Fruit fly (Drosophila melanogaster) whole organism, embryonic: ENCODE data around the gene UbcE2M.

Source experiments
- Atf3 ChIP-seq: fragments of 200-800 bp; sonication (Bioruptor generic); optimal IDR thresholded peaks from 3 replicates; lab custom pipeline; 2016; ENCODE audit warnings: missing biosample characterization, missing genetic modification characterization
- B-H2 ChIP-seq: fragments of 200-800 bp; sonication (Bioruptor generic); optimal IDR thresholded peaks from 2 replicates; lab custom pipeline; 2018; ENCODE audit warnings: missing biosample characterization, mild to moderate bottlenecking, missing genetic modification characterization
- Bgb ChIP-seq: fragments of 200-800 bp; sonication (Bioruptor generic); IDR thresholded peaks from 2 replicates; pipeline ENCODE4 v1.3.6; 2022; ENCODE audit warnings: missing biosample characterization, missing genetic modification characterization; ENCODE audit not compliant: partially characterized antibody
- Bteb2 ChIP-seq: fragments of 200-800 bp; sonication (Bioruptor generic); optimal IDR thresholded peaks from 2 replicates; lab custom pipeline; 2016; ENCODE audit warnings: missing biosample characterization, missing genetic modification characterization
- CG10462 ChIP-seq: fragments of 200-800 bp; sonication (Bioruptor generic); optimal IDR thresholded peaks from 2 replicates; lab custom pipeline; 2016; ENCODE audit warnings: missing biosample characterization, missing genetic modification characterization
- CG10979 ChIP-seq: fragments of 200-800 bp; sonication (Bioruptor generic); optimal IDR thresholded peaks from 2 replicates; lab custom pipeline; 2018; ENCODE audit warnings: missing biosample characterization, mild to moderate bottlenecking, missing genetic modification characterization, moderate library complexity
- CG13296 ChIP-seq: fragments of 200-800 bp; sonication (Bioruptor generic); optimal IDR thresholded peaks from 3 replicates; lab custom pipeline; 2018; ENCODE audit warnings: missing biosample characterization, mild to moderate bottlenecking, missing genetic modification characterization
- CG1832 ChIP-seq: fragments of 200-800 bp; sonication (Bioruptor generic); optimal IDR thresholded peaks from 2 replicates; lab custom pipeline; 2017; ENCODE audit warnings: missing biosample characterization, mild to moderate bottlenecking, missing genetic modification characterization, inconsistent platforms
- CG18476 ChIP-seq: fragments of 200-800 bp; sonication (Bioruptor generic); optimal IDR thresholded peaks from 2 replicates; lab custom pipeline; 2016; ENCODE audit warnings: missing biosample characterization, mild to moderate bottlenecking, missing genetic modification characterization
- CG31388 ChIP-seq: fragments of 200-800 bp; sonication (Bioruptor generic); optimal IDR thresholded peaks from 2 replicates; lab custom pipeline; 2016; ENCODE audit warnings: missing biosample characterization, missing genetic modification characterization
- CG4282 ChIP-seq: fragments of 200-800 bp; sonication (Bioruptor generic); optimal IDR thresholded peaks from 2 replicates; lab custom pipeline; 2016; ENCODE audit warnings: missing biosample characterization, missing genetic modification characterization
- CG43689 ChIP-seq: fragments of 200-800 bp; sonication (Bioruptor generic); IDR thresholded peaks from 2 replicates; pipeline ENCODE4 v1.3.6; 2022; ENCODE audit warnings: missing biosample characterization, missing genetic modification characterization
- CG6813 ChIP-seq: fragments of 200-800 bp; sonication (Bioruptor generic); optimal IDR thresholded peaks from 2 replicates; lab custom pipeline; 2017; ENCODE audit warnings: missing biosample characterization, missing genetic modification characterization, mild to moderate bottlenecking, moderate library complexity, missing genetic modification reagents
- CG7928 ChIP-seq: fragments of 200-800 bp; sonication (Bioruptor generic); optimal IDR thresholded peaks from 2 replicates; lab custom pipeline; 2017; ENCODE audit warnings: missing biosample characterization, mild to moderate bottlenecking, missing genetic modification characterization
- CG7987 ChIP-seq: fragments of 200-800 bp; sonication (Bioruptor generic); optimal IDR thresholded peaks from 2 replicates; lab custom pipeline; 2018; ENCODE audit warnings: missing biosample characterization, mild to moderate bottlenecking, missing genetic modification characterization, moderate library complexity
- CG8281 ChIP-seq: fragments of 200-800 bp; sonication (Bioruptor generic); optimal IDR thresholded peaks from 2 replicates; lab custom pipeline; 2018; ENCODE audit warnings: missing biosample characterization, mild to moderate bottlenecking, missing genetic modification characterization, moderate library complexity
- CG9215 ChIP-seq: fragments of 200-800 bp; sonication (Bioruptor generic); IDR thresholded peaks from 2 replicates; pipeline ENCODE4 v1.3.6; 2022; ENCODE audit warnings: missing biosample characterization, missing genetic modification characterization
- CG9817 ChIP-seq: fragments of 200-800 bp; sonication (Bioruptor generic); optimal IDR thresholded peaks from 2 replicates; lab custom pipeline; 2018; ENCODE audit warnings: missing biosample characterization, mild to moderate bottlenecking, missing genetic modification characterization, moderate library complexity
- Chrac-16 ChIP-seq: fragments of 200-800 bp; sonication (Bioruptor generic); optimal IDR thresholded peaks from 3 replicates; lab custom pipeline; 2016; ENCODE audit warnings: missing biosample characterization, missing genetic modification characterization
- D19A ChIP-seq: fragments of 200-800 bp; optimal IDR thresholded peaks from 3 replicates; lab custom pipeline; 2019; ENCODE audit warnings: missing biosample characterization, mild to moderate bottlenecking, missing genetic modification characterization, moderate library complexity
- Dad ChIP-seq: fragments of 200-800 bp; sonication (Bioruptor generic); optimal IDR thresholded peaks from 3 replicates; lab custom pipeline; 2016; ENCODE audit warnings: missing biosample characterization, missing genetic modification characterization
- Doc2 ChIP-seq: fragments of 200-800 bp; sonication (Bioruptor generic); IDR thresholded peaks from 2 replicates; pipeline ENCODE4 v1.3.6; 2022; ENCODE audit warnings: missing biosample characterization, missing genetic modification characterization
- E2f1 ChIP-seq: fragments of 200-800 bp; sonication (Bioruptor generic); IDR thresholded peaks from 2 replicates; pipeline ENCODE4 v1.3.6; 2022; ENCODE audit warnings: missing biosample characterization, missing genetic modification characterization
- Ets65A ChIP-seq: fragments of 200-800 bp; sonication (Bioruptor generic); peaks from one replicate; lab custom pipeline; 2016; ENCODE audit warnings: missing biosample characterization, missing genetic modification characterization
- Gug ChIP-seq: fragments of 200-800 bp; sonication (Bioruptor generic); IDR thresholded peaks from 4 replicates; pipeline ENCODE4 v1.3.6; 2022; ENCODE audit warnings: missing biosample characterization, missing genetic modification characterization
- H15 ChIP-seq: fragments of 200-800 bp; sonication (Bioruptor generic); IDR thresholded peaks from 3 replicates; pipeline ENCODE4 v1.3.6; 2022; ENCODE audit warnings: missing biosample characterization, missing genetic modification characterization
- Lhr ChIP-seq: fragments of 200-800 bp; sonication (Bioruptor generic); optimal IDR thresholded peaks from 3 replicates; lab custom pipeline; 2017; ENCODE audit warnings: mild to moderate bottlenecking, missing biosample characterization, missing genetic modification reagents, missing genetic modification characterization
- Mes4 ChIP-seq: fragments of 200-800 bp; sonication (Bioruptor generic); optimal IDR thresholded peaks from 2 replicates; lab custom pipeline; 2016; ENCODE audit warnings: missing biosample characterization, missing genetic modification characterization
- NC2β ChIP-seq: fragments of 200-800 bp; sonication (Bioruptor generic); optimal IDR thresholded peaks from 2 replicates; lab custom pipeline; 2016; ENCODE audit warnings: missing biosample characterization, missing genetic modification characterization
- Neu2 ChIP-seq: fragments of 200-800 bp; sonication (Bioruptor generic); optimal IDR thresholded peaks from 3 replicates; lab custom pipeline; 2016; ENCODE audit warnings: missing biosample characterization, missing genetic modification characterization, borderline replicate concordance
- PHDP ChIP-seq: fragments of 200-800 bp; sonication (Bioruptor generic); optimal IDR thresholded peaks from 3 replicates; lab custom pipeline; 2018; ENCODE audit warnings: missing biosample characterization, mild to moderate bottlenecking, missing genetic modification characterization, moderate library complexity
- Tbp ChIP-seq: fragments of >200 bp; optimal IDR thresholded peaks from 2 replicates; lab custom pipeline; 2018; ENCODE audit warnings: missing biosample characterization, missing genetic modification characterization
- Trl ChIP-seq, 3 experiments: fragments of >200 bp in 2 of 3; fragments of 200-800 bp in 1 of 3; sonication (Bioruptor generic) in 1 of 3; optimal IDR thresholded peaks; 2 replicates in 1 of 3; 3 replicates in 2 of 3; lab custom pipeline; 2016 to 2017; ENCODE audit warnings: missing biosample characterization in 1 of 3, missing genetic modification characterization in 1 of 3
- chm ChIP-seq: fragments of 200-800 bp; sonication (Bioruptor generic); IDR thresholded peaks from 2 replicates; pipeline ENCODE4 v1.3.6; 2022; ENCODE audit warnings: missing biosample characterization, missing genetic modification characterization
- crp ChIP-seq, 2 experiments: fragments of 200-800 bp; sonication (Bioruptor generic); optimal IDR thresholded peaks; 2 replicates in 1 of 2; 3 replicates in 1 of 2; lab custom pipeline; 2017; ENCODE audit warnings: missing biosample characterization in 2 of 2, missing genetic modification characterization in 2 of 2, mild to moderate bottlenecking in 1 of 2, moderate library complexity in 1 of 2
- kni ChIP-seq: fragments of 200-800 bp; sonication (Bioruptor generic); optimal IDR thresholded peaks from 3 replicates; lab custom pipeline; 2017; ENCODE audit warnings: mild to moderate bottlenecking, missing biosample characterization, missing genetic modification reagents, missing genetic modification characterization
- lbe ChIP-seq: fragments of 200-800 bp; sonication (Bioruptor generic); optimal IDR thresholded peaks from 2 replicates; lab custom pipeline; 2016; ENCODE audit warnings: missing biosample characterization, mild to moderate bottlenecking, missing genetic modification characterization
- lilli ChIP-seq: fragments of 200-800 bp; sonication (Bioruptor generic); optimal IDR thresholded peaks from 3 replicates; lab custom pipeline; 2016; ENCODE audit warnings: missing biosample characterization, missing genetic modification characterization
- nerfin-1 ChIP-seq: fragments of 200-800 bp; sonication (Bioruptor generic); optimal IDR thresholded peaks from 3 replicates; lab custom pipeline; 2019; ENCODE audit warnings: missing biosample characterization, mild to moderate bottlenecking, missing genetic modification characterization, moderate library complexity
- onecut ChIP-seq: fragments of 200-800 bp; sonication (Bioruptor generic); IDR thresholded peaks from 2 replicates; pipeline ENCODE4 v1.3.6; 2022; ENCODE audit warnings: missing biosample characterization, missing genetic modification characterization
- otp ChIP-seq: fragments of 200-800 bp; sonication (Bioruptor generic); IDR thresholded peaks from 3 replicates; pipeline ENCODE4, ENCODE4 v1.3.6; 2022; ENCODE audit warnings: missing biosample characterization, missing genetic modification characterization
- prd ChIP-seq, 3 experiments: fragments of >200 bp in 2 of 3; fragments of 200-800 bp in 1 of 3; sonication (Bioruptor generic) in 1 of 3; optimal IDR thresholded peaks in 2 of 3; IDR thresholded peaks in 1 of 3; 2 replicates in 2 of 3; 3 replicates in 1 of 3; pipeline versions ENCODE4 v1.3.6 to Lab custom; 2017 to 2022; ENCODE audit warnings: missing biosample characterization in 1 of 3, missing genetic modification characterization in 1 of 3
- psq ChIP-seq: fragments of 200-800 bp; sonication (Bioruptor generic); optimal IDR thresholded peaks from 2 replicates; lab custom pipeline; 2017; ENCODE audit warnings: missing biosample characterization, missing genetic modification characterization
- run ChIP-seq: fragments of 200-800 bp; sonication (Bioruptor generic); optimal IDR thresholded peaks from 3 replicates; lab custom pipeline; 2018; ENCODE audit warnings: missing biosample characterization, mild to moderate bottlenecking, missing genetic modification characterization
- slp2 ChIP-seq: fragments of 200-800 bp; sonication (Bioruptor generic); optimal IDR thresholded peaks from 2 replicates; lab custom pipeline; 2016; ENCODE audit warnings: missing biosample characterization, missing genetic modification characterization
- ssp ChIP-seq: fragments of 200-800 bp; sonication (Bioruptor generic); IDR thresholded peaks from 2 replicates; pipeline ENCODE4 v1.3.6; 2022; ENCODE audit warnings: missing biosample characterization, missing genetic modification characterization
- tap ChIP-seq: fragments of 200-800 bp; optimal IDR thresholded peaks from 3 replicates; lab custom pipeline; 2019; ENCODE audit warnings: missing biosample characterization, mild to moderate bottlenecking, missing genetic modification characterization, moderate library complexity
- tgo ChIP-seq: fragments of 200-800 bp; sonication (Bioruptor generic); IDR thresholded peaks from 3 replicates; pipeline ENCODE4 v1.3.6; 2022; ENCODE audit warnings: missing biosample characterization, missing genetic modification characterization
- toy ChIP-seq: fragments of 200-800 bp; sonication (Bioruptor generic); IDR thresholded peaks from 2 replicates; pipeline ENCODE4 v1.3.6; 2022; ENCODE audit warnings: missing biosample characterization, missing genetic modification characterization
- wdn ChIP-seq: fragments of 200-800 bp; sonication (Bioruptor generic); IDR thresholded peaks from 2 replicates; pipeline ENCODE4 v1.3.6; 2022; ENCODE audit warnings: missing biosample characterization, missing genetic modification characterization

Gene UbcE2M

DNA sequence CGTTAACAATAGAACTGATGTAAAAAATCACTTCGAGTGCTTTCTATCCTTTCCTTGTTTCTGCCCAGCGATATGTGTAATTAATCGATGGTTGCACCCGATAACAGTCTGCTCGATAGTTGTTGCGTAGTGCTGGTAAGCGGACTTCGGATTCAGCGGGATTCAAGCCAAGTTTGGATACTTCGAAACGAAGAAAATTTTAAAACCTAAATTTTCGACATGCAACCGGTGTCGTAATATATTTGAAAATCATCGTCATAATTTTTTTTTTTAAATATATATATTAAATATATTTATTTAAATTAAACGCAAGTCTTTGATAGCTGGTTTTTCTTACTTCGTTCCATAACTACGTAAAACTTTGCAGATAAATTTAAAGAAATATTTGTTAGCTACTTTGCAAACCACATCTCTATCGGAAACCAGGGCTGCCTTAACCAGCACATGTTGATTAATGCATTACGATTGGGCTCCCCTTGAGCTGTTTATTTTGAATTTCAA lies at the start of gene UbcE2M, which contains the start of gene Dhps (continued):
- TF ChIP-seq Chrac-16 (GFP tag; lab: Kevin White, UChicago) (peak; percentile 67), Atf3 (GFP tag; lab: Kevin White, UChicago) (peak; percentile 26), kni (GFP tag; lab: Kevin White, UChicago) (no peak), CG10979 (tag; lab: Kevin White, UChicago) (peak; percentile 60), PHDP (tag; lab: Kevin White, UChicago) (peak; percentile 70), onecut (GFP tag; lab: Robert Waterston, UW) (peak; percentile 19; the same call in 1 of the 2 replicates), psq (GFP tag; lab: Kevin White, UChicago) (peak; percentile 54), Tbp (GFP tag; lab: Kevin White, UChicago) (no peak), D19A (no peak), Dad (GFP tag; lab: Kevin White, UChicago) (no peak), CG1832 (GFP tag; lab: Kevin White, UChicago) (no peak), Ets65A (GFP tag; lab: Kevin White, UChicago) (peak; percentile 94), nerfin-1 (tag; lab: Kevin White, UChicago) (no peak), CG8281 (tag; lab: Kevin White, UChicago) (peak; percentile 23), CG43689 (GFP tag; lab: Robert Waterston, UW) (no peak), crp (GFP tag; optimal IDR thresholded peaks at IDR 0.05; lab: Kevin White, UChicago) (peak in 1 of 2 experiments; percentile 60), prd (optimal IDR thresholded peaks at IDR 0.05; lab: Kevin White, UChicago) (no peak), prd (GFP tag; IDR thresholded peaks at IDR 0.05; lab: Robert Waterston, UW) (peak; percentile 82), tap (tag; lab: Kevin White, UChicago) (no peak), Trl (optimal IDR thresholded peaks at IDR 0.05; lab: Kevin White, UChicago) (no peak), Trl (GFP tag; optimal IDR thresholded peaks at IDR 0.05; lab: Kevin White, UChicago) (peak; percentile 31), Bgb (peak; percentile 75), CG9817 (peak; percentile 89), run (tag; lab: Kevin White, UChicago) (no peak), Mes4 (GFP tag; lab: Kevin White, UChicago) (no peak), toy (GFP tag; lab: Robert Waterston, UW) (no peak), CG31388 (GFP tag; lab: Kevin White, UChicago) (no peak), Doc2 (no peak), CG7987 (GFP tag; lab: Kevin White, UChicago) (peak; percentile 2), CG6813 (GFP tag; lab: Kevin White, UChicago) (no peak), B-H2 (peak; percentile 71), CG9215 (peak; percentile 85), Gug (GFP tag; lab: Robert Waterston, UW) (peak; percentile 72; the same call in 2 of the 4 replicates), lbe (peak; percentile 52), tgo (GFP tag; lab: Robert Waterston, UW) (peak; percentile 71), CG10462 (no peak), ssp (GFP tag; lab: Robert Waterston, UW) (peak; percentile 74), wdn (GFP tag; lab: Robert Waterston, UW) (peak; percentile 40; the same call in 1 of the 2 replicates), lilli (peak; percentile 66), Lhr (GFP tag; lab: Kevin White, UChicago) (peak; percentile 20), CG4282 (GFP tag; lab: Kevin White, UChicago) (no peak), Neu2 (GFP tag; lab: Kevin White, UChicago) (no peak), otp (GFP tag; lab: Robert Waterston, UW) (no peak), H15 (GFP tag; lab: Robert Waterston, UW) (peak; percentile 59; the same call in 1 of the 3 replicates), CG18476 (peak; percentile 14), Bteb2 (no peak), CG13296 (GFP tag; lab: Kevin White, UChicago) (peak; percentile 72), chm (GFP tag; lab: Robert Waterston, UW) (peak; percentile 6; the same call in 1 of the 2 replicates), CG7928 (GFP tag; lab: Kevin White, UChicago) (peak; percentile 91), slp2 (GFP tag; lab: Kevin White, UChicago) (no peak), E2f1 (GFP tag; lab: Robert Waterston, UW) (no peak; the same call in none of the 2 replicates), NC2β (GFP tag; lab: Kevin White, UChicago) (peak; percentile 0)
